Fruit fly (Drosophila melanogaster) whole organism, embryonic: ENCODE data around the gene Arp10.

Experiments
- Atf3 ChIP-seq: fragments of 200-800 bp; sonication (Bioruptor generic); optimal IDR thresholded peaks from 3 replicates; lab custom pipeline; 2016; ENCODE audit warnings: missing biosample characterization, missing genetic modification characterization
- Blimp-1 ChIP-seq: fragments of 200-800 bp; sonication (Bioruptor generic); optimal IDR thresholded peaks from 3 replicates; lab custom pipeline; 2018; ENCODE audit warnings: missing biosample characterization, missing genetic modification characterization, mild to moderate bottlenecking, moderate library complexity, missing genetic modification reagents
- CG10274 ChIP-seq: fragments of 200-800 bp; sonication (Bioruptor generic); optimal IDR thresholded peaks from 3 replicates; lab custom pipeline; 2017; ENCODE audit warnings: missing biosample characterization, mild to moderate bottlenecking, missing genetic modification characterization
- CG11695 ChIP-seq: fragments of 200-800 bp; sonication (Bioruptor generic); IDR thresholded peaks from 3 replicates; pipeline ENCODE4 v1.3.6; 2022; ENCODE audit warnings: missing biosample characterization, missing genetic modification characterization
- CG16815 ChIP-seq: fragments of 200-800 bp; sonication (Bioruptor generic); optimal IDR thresholded peaks from 3 replicates; lab custom pipeline; 2017; ENCODE audit warnings: missing biosample characterization, mild to moderate bottlenecking, missing genetic modification characterization
- CG17802 ChIP-seq: fragments of 200-800 bp; sonication (Bioruptor generic); optimal IDR thresholded peaks from 2 replicates; lab custom pipeline; 2018; ENCODE audit warnings: missing biosample characterization, mild to moderate bottlenecking, missing genetic modification characterization, moderate library complexity
- CG18011 ChIP-seq: fragments of 200-800 bp; sonication (Bioruptor generic); optimal IDR thresholded peaks from 2 replicates; lab custom pipeline; 2017; ENCODE audit warnings: missing biosample characterization, missing genetic modification characterization, mild to moderate bottlenecking, moderate library complexity, missing genotype
- CG18262 ChIP-seq: fragments of 200-800 bp; optimal IDR thresholded peaks from 3 replicates; lab custom pipeline; 2019; ENCODE audit warnings: missing biosample characterization, mild to moderate bottlenecking, missing genetic modification characterization, moderate library complexity
- CG18476 ChIP-seq: fragments of 200-800 bp; sonication (Bioruptor generic); optimal IDR thresholded peaks from 2 replicates; lab custom pipeline; 2016; ENCODE audit warnings: missing biosample characterization, mild to moderate bottlenecking, missing genetic modification characterization
- CG18599 ChIP-seq: fragments of 200-800 bp; sonication (Bioruptor generic); optimal IDR thresholded peaks from 3 replicates; lab custom pipeline; 2017; ENCODE audit warnings: missing biosample characterization, missing genetic modification characterization, mild to moderate bottlenecking, moderate library complexity, missing genetic modification reagents
- CG2202 ChIP-seq: fragments of 200-800 bp; sonication (Bioruptor generic); optimal IDR thresholded peaks from 2 replicates; lab custom pipeline; 2018; ENCODE audit warnings: missing biosample characterization, mild to moderate bottlenecking, missing genetic modification characterization
- CG31365 ChIP-seq: fragments of 200-800 bp; sonication (Bioruptor generic); optimal IDR thresholded peaks from 2 replicates; lab custom pipeline; 2018; ENCODE audit warnings: missing biosample characterization, mild to moderate bottlenecking, missing genetic modification characterization
- CG3281 ChIP-seq: fragments of 200-800 bp; sonication (Bioruptor generic); optimal IDR thresholded peaks from 3 replicates; lab custom pipeline; 2017; ENCODE audit warnings: missing biosample characterization, mild to moderate bottlenecking, missing genetic modification characterization
- CG4282 ChIP-seq: fragments of 200-800 bp; sonication (Bioruptor generic); optimal IDR thresholded peaks from 2 replicates; lab custom pipeline; 2016; ENCODE audit warnings: missing biosample characterization, missing genetic modification characterization
- CG43689 ChIP-seq: fragments of 200-800 bp; sonication (Bioruptor generic); IDR thresholded peaks from 2 replicates; pipeline ENCODE4 v1.3.6; 2022; ENCODE audit warnings: missing biosample characterization, missing genetic modification characterization
- CG4424 ChIP-seq: fragments of 200-800 bp; sonication (Bioruptor generic); optimal IDR thresholded peaks from 3 replicates; lab custom pipeline; 2016; ENCODE audit warnings: missing biosample characterization, missing genetic modification characterization
- CG7928 ChIP-seq: fragments of 200-800 bp; sonication (Bioruptor generic); optimal IDR thresholded peaks from 2 replicates; lab custom pipeline; 2017; ENCODE audit warnings: missing biosample characterization, mild to moderate bottlenecking, missing genetic modification characterization
- Doc3 ChIP-seq: fragments of 200-800 bp; sonication (Bioruptor generic); IDR thresholded peaks from 3 replicates; pipeline ENCODE4 v1.3.6; 2022; ENCODE audit warnings: missing biosample characterization, missing genetic modification characterization; ENCODE audit not compliant: partially characterized antibody
- Eip74EF ChIP-seq, 2 experiments: fragments of 200-800 bp in 1 of 2; fragments of >200 bp in 1 of 2; sonication (Bioruptor generic) in 1 of 2; optimal IDR thresholded peaks; 2 replicates each; lab custom pipeline; 2017 to 2019; ENCODE audit warnings: missing biosample characterization in 2 of 2, missing genetic modification characterization in 2 of 2, mild to moderate bottlenecking in 1 of 2, moderate library complexity in 1 of 2
- Fer2 ChIP-seq: fragments of 200-800 bp; sonication (Bioruptor generic); optimal IDR thresholded peaks from 2 replicates; lab custom pipeline; 2018; ENCODE audit warnings: missing biosample characterization, mild to moderate bottlenecking, missing genetic modification characterization, moderate library complexity
- HLH3B ChIP-seq: fragments of 200-800 bp; sonication (Bioruptor generic); IDR thresholded peaks from 2 replicates; pipeline ENCODE4 v1.3.6; 2022; ENCODE audit warnings: missing biosample characterization, missing genetic modification characterization
- HmgD ChIP-seq: fragments of 200-800 bp; sonication (Bioruptor generic); optimal IDR thresholded peaks from 3 replicates; lab custom pipeline; 2016; ENCODE audit warnings: missing biosample characterization, missing genetic modification characterization
- Hsf ChIP-seq: fragments of 200-800 bp; sonication (Bioruptor generic); optimal IDR thresholded peaks from 3 replicates; lab custom pipeline; 2016; ENCODE audit warnings: missing biosample characterization, missing genetic modification characterization
- Lhr ChIP-seq: fragments of 200-800 bp; sonication (Bioruptor generic); optimal IDR thresholded peaks from 3 replicates; lab custom pipeline; 2017; ENCODE audit warnings: mild to moderate bottlenecking, missing biosample characterization, missing genetic modification reagents, missing genetic modification characterization
- Lim3 ChIP-seq: fragments of 200-800 bp; sonication (Bioruptor generic); IDR thresholded peaks from 2 replicates; pipeline ENCODE4 v1.3.6; 2022; ENCODE audit warnings: missing biosample characterization, missing genetic modification characterization
- MBD-R2 ChIP-seq: fragments of 200-800 bp; sonication (Bioruptor generic); IDR thresholded peaks from 2 replicates; pipeline ENCODE4 v1.3.6; 2022; ENCODE audit warnings: missing biosample characterization, missing genetic modification characterization
- Mad ChIP-seq: fragments of 200-800 bp; sonication (Bioruptor generic); optimal IDR thresholded peaks from 2 replicates; lab custom pipeline; 2016; ENCODE audit warnings: missing biosample characterization, missing genetic modification characterization
- NfI ChIP-seq: fragments of 200-800 bp; sonication (Bioruptor generic); optimal IDR thresholded peaks from 3 replicates; lab custom pipeline; 2018; ENCODE audit warnings: missing biosample characterization, mild to moderate bottlenecking, missing genetic modification characterization, moderate library complexity
- Ravus ChIP-seq: fragments of 200-800 bp; sonication (Bioruptor generic); IDR thresholded peaks from 2 replicates; pipeline ENCODE4 v1.3.6; 2022; ENCODE audit warnings: missing biosample characterization, missing genetic modification characterization
- Sox102F ChIP-seq: fragments of 200-800 bp; sonication (Bioruptor generic); optimal IDR thresholded peaks from 2 replicates; lab custom pipeline; 2018; ENCODE audit warnings: missing biosample characterization, mild to moderate bottlenecking, missing genetic modification characterization, moderate library complexity
- Sry-δ ChIP-seq: fragments of 200-800 bp; sonication (Bioruptor generic); optimal IDR thresholded peaks from 2 replicates; lab custom pipeline; 2016; ENCODE audit warnings: missing biosample characterization, missing genetic modification characterization
- amos ChIP-seq: fragments of 200-800 bp; sonication (Bioruptor generic); IDR thresholded peaks from 2 replicates; pipeline ENCODE4 v1.3.6; 2022; ENCODE audit warnings: missing biosample characterization, missing genetic modification characterization; ENCODE audit not compliant: partially characterized antibody
- bab2 ChIP-seq: fragments of 200-800 bp; sonication (Bioruptor generic); optimal IDR thresholded peaks from 2 replicates; lab custom pipeline; 2016; ENCODE audit warnings: missing biosample characterization, missing genetic modification characterization
- bigmax ChIP-seq: fragments of 200-800 bp; sonication (Bioruptor generic); optimal IDR thresholded peaks from 2 replicates; lab custom pipeline; 2018; ENCODE audit warnings: missing biosample characterization, mild to moderate bottlenecking, missing genetic modification characterization
- cato ChIP-seq: fragments of 200-800 bp; sonication (Bioruptor generic); optimal IDR thresholded peaks from 2 replicates; lab custom pipeline; 2016; ENCODE audit warnings: missing biosample characterization, missing genetic modification characterization, borderline replicate concordance
- chinmo ChIP-seq: fragments of 200-800 bp; sonication (Bioruptor generic); IDR thresholded peaks from 4 replicates; pipeline ENCODE4 v1.3.6; 2022; ENCODE audit warnings: missing biosample characterization, missing genetic modification characterization; ENCODE audit not compliant: partially characterized antibody
- crol ChIP-seq: fragments of 200-800 bp; sonication (Bioruptor generic); IDR thresholded peaks from 2 replicates; pipeline ENCODE4 v1.3.6; 2022; ENCODE audit warnings: missing biosample characterization, missing genetic modification characterization
- emc ChIP-seq: fragments of 200-800 bp; sonication (Bioruptor generic); optimal IDR thresholded peaks from 2 replicates; lab custom pipeline; 2016; ENCODE audit warnings: missing biosample characterization, missing genetic modification characterization
- ftz-f1 ChIP-seq: fragments of 200-800 bp; sonication (Bioruptor generic); optimal IDR thresholded peaks from 2 replicates; lab custom pipeline; 2016; ENCODE audit warnings: missing biosample characterization, missing genetic modification characterization
- gce ChIP-seq: fragments of 200-800 bp; sonication (Bioruptor generic); IDR thresholded peaks from 3 replicates; pipeline ENCODE4 v1.3.6; 2022; ENCODE audit warnings: missing biosample characterization, missing genetic modification characterization
- gsb ChIP-seq: fragments of 200-800 bp; sonication (Bioruptor generic); IDR thresholded peaks from 2 replicates; pipeline ENCODE4 v1.3.6; 2022; ENCODE audit warnings: missing biosample characterization, missing genetic modification characterization
- gsb-n ChIP-seq: fragments of 200-800 bp; sonication (Bioruptor generic); optimal IDR thresholded peaks from 3 replicates; lab custom pipeline; 2018; ENCODE audit warnings: missing biosample characterization, mild to moderate bottlenecking, missing genetic modification characterization
- mam ChIP-seq: fragments of 200-800 bp; sonication (Bioruptor generic); optimal IDR thresholded peaks from 3 replicates; lab custom pipeline; 2016; ENCODE audit warnings: missing biosample characterization, missing genetic modification characterization
- nmo ChIP-seq: fragments of 200-800 bp; sonication (Bioruptor generic); optimal IDR thresholded peaks from 2 replicates; lab custom pipeline; 2018; ENCODE audit warnings: missing biosample characterization, mild to moderate bottlenecking, missing genetic modification characterization, moderate library complexity
- org-1 ChIP-seq: fragments of 200-800 bp; sonication (Bioruptor generic); optimal IDR thresholded peaks from 2 replicates; lab custom pipeline; 2017; ENCODE audit warnings: missing biosample characterization, missing genetic modification characterization
- sd ChIP-seq: fragments of 200-800 bp; sonication (Bioruptor generic); optimal IDR thresholded peaks from 3 replicates; lab custom pipeline; 2018; ENCODE audit warnings: missing biosample characterization, mild to moderate bottlenecking, missing genetic modification characterization, moderate library complexity
- sr ChIP-seq: fragments of 200-800 bp; sonication (Bioruptor generic); IDR thresholded peaks from 3 replicates; pipeline ENCODE4 v1.3.6; 2022; ENCODE audit warnings: missing biosample characterization, missing genetic modification characterization
- tna ChIP-seq: fragments of 200-800 bp; sonication (Bioruptor generic); IDR thresholded peaks from 2 replicates; pipeline ENCODE4 v1.3.6; 2022; ENCODE audit warnings: missing biosample characterization, missing genetic modification characterization; ENCODE audit not compliant: partially characterized antibody
- unpg ChIP-seq: fragments of 200-800 bp; sonication (Bioruptor generic); optimal IDR thresholded peaks from 3 replicates; lab custom pipeline; 2018; ENCODE audit warnings: missing biosample characterization, mild to moderate bottlenecking, missing genetic modification characterization, moderate library complexity
- wor ChIP-seq: fragments of 200-800 bp; sonication (Bioruptor generic); IDR thresholded peaks from 2 replicates; pipeline ENCODE4 v1.3.6; 2022; ENCODE audit warnings: missing biosample characterization, missing genetic modification characterization

The Arp10 gene

dm6 chrX:19642819-19643504 lies 3.0 kb downstream of the Arp10 start, which contains the start of the genes CG12237 and Sec61gamma (continued):
- TF ChIP-seq CG18262 (tag; lab: Kevin White, UChicago) (no peak), CG17802 (peak; percentile 15), CG3281 (peak; percentile 66), Blimp-1 (GFP tag; lab: Kevin White, UChicago) (no peak), Eip74EF (GFP tag; optimal IDR thresholded peaks at IDR 0.05; lab: Kevin White, UChicago) (no peak), Lhr (GFP tag; lab: Kevin White, UChicago) (no peak), ftz-f1 (GFP tag; lab: Kevin White, UChicago) (peak; percentile 20), sd (peak; percentile 84), bigmax (GFP tag; lab: Kevin White, UChicago) (no peak), CG18476 (no peak), NfI (GFP tag; lab: Kevin White, UChicago) (peak; percentile 11), CG16815 (GFP tag; lab: Kevin White, UChicago) (no peak), unpg (GFP tag; lab: Kevin White, UChicago) (no peak), HmgD (GFP tag; lab: Kevin White, UChicago) (peak; percentile 13), CG2202 (tag; lab: Kevin White, UChicago) (no peak), CG7928 (GFP tag; lab: Kevin White, UChicago) (peak; percentile 93), gsb-n (tag; lab: Kevin White, UChicago) (no peak), Sry-δ (GFP tag; lab: Kevin White, UChicago) (peak; percentile 45), amos (GFP tag; lab: Robert Waterston, UW) (peak; percentile 50; the same call in 1 of the 2 replicates), bab2 (GFP tag; lab: Kevin White, UChicago) (no peak), gce (GFP tag; lab: Robert Waterston, UW) (no peak), MBD-R2 (peak; percentile 85), CG4282 (no peak), CG43689 (no peak), CG11695 (GFP tag; lab: Robert Waterston, UW) (no peak), Mad (peak; percentile 9), org-1 (GFP tag; lab: Kevin White, UChicago) (no peak), gsb (no peak), Lim3 (GFP tag; lab: Robert Waterston, UW) (no peak), sr (no peak), CG31365 (tag; lab: Kevin White, UChicago) (no peak), tna (GFP tag; lab: Robert Waterston, UW) (no peak), CG10274 (no peak), chinmo (no peak), wor (GFP tag; lab: Robert Waterston, UW) (no peak), mam (GFP tag; lab: Kevin White, UChicago) (peak; percentile 37), Hsf (GFP tag; lab: Kevin White, UChicago) (no peak), Ravus (GFP tag; lab: Robert Waterston, UW) (no peak), emc (GFP tag; lab: Kevin White, UChicago) (no peak), Fer2 (tag; lab: Kevin White, UChicago) (no peak), Doc3 (GFP tag; lab: Robert Waterston, UW) (no peak), CG18011 (GFP tag; lab: Kevin White, UChicago) (peak; percentile 96), cato (no peak), crol (no peak), HLH3B (GFP tag; lab: Robert Waterston, UW) (no peak), CG4424 (GFP tag; lab: Kevin White, UChicago) (no peak), Atf3 (GFP tag; lab: Kevin White, UChicago) (no peak), nmo (GFP tag; lab: Kevin White, UChicago) (peak; percentile 33), Sox102F (GFP tag; lab: Kevin White, UChicago) (no peak), CG18599 (no peak)
